Worm (Caenorhabditis elegans) whole organism, L4 larva: ENCODE results near the gene F08G2.4.
"Not testable (repeated sequence)": the region's sequence is repeated elsewhere in the genome, so short reads cannot be mapped to it uniquely, and the experiment has no call there.

ENCODE experiments used
- Y5F2A.4 ChIP-seq: fragments of 200-800 bp; sonication (Bioruptor generic); optimal IDR thresholded peaks from 2 replicates; lab custom pipeline; 2018; ENCODE audit warnings: mild to moderate bottlenecking, missing genetic modification characterization, missing compliant biosample characterization
- aha-1 ChIP-seq: fragments of 150-350 bp; peaks from one replicate; lab custom pipeline; 2014; ENCODE audit warnings: missing biosample characterization, missing genetic modification characterization
- aly-2 ChIP-seq: sonication (generic microtip); optimal IDR thresholded peaks from 2 replicates; lab custom pipeline; 2018; ENCODE audit warnings: missing biosample characterization, missing genetic modification characterization
- ama-1 ChIP-seq: fragments of 150-350 bp; optimal IDR thresholded peaks from 2 replicates; lab custom pipeline; 2014; ENCODE audit warnings: inconsistent platforms, mixed read lengths
- arid-1 ChIP-seq: fragments of 200-800 bp; sonication (Bioruptor generic); conservative IDR thresholded peaks from 2 replicates; pipeline ENCODE4 v1.3.6; 2022; ENCODE audit warnings: missing genetic modification reagents, missing genetic modification characterization, missing compliant biosample characterization
- cey-2 ChIP-seq: sonication (generic microtip); optimal IDR thresholded peaks from 3 replicates; lab custom pipeline; 2017; ENCODE audit warnings: missing genetic modification characterization, mild to moderate bottlenecking, missing compliant biosample characterization, antibody characterized with exemption, borderline replicate concordance; ENCODE audit not compliant: insufficient read depth
- ctbp-1 ChIP-seq: fragments of 200-800 bp; sonication (Bioruptor generic); IDR thresholded peaks from 2 replicates; pipeline ENCODE4 v1.3.6; 2022; ENCODE audit warnings: missing genetic modification reagents, missing genetic modification characterization, missing compliant biosample characterization
- daf-16 ChIP-seq, 3 experiments: sonication (generic microtip); optimal IDR thresholded peaks; 2 replicates each; lab custom pipeline; 2016 to 2017; ENCODE audit warnings: missing genetic modification characterization in 3 of 3, missing genetic modification reagents in 3 of 3, mild to moderate bottlenecking in 2 of 3, missing compliant biosample characterization in 2 of 3, missing biosample characterization in 1 of 3, moderate library complexity in 1 of 3
- daf-19 ChIP-seq: fragments of 200-800 bp; sonication (Bioruptor generic); conservative IDR thresholded peaks from 2 replicates; pipeline ENCODE4 v1.3.6; 2022; ENCODE audit warnings: missing genetic modification characterization, missing compliant biosample characterization
- dmd-6 ChIP-seq: fragments of 200-800 bp; sonication (Bioruptor generic); IDR thresholded peaks from 2 replicates; pipeline ENCODE4 v1.3.6; 2022; ENCODE audit warnings: missing genetic modification reagents, missing genetic modification characterization, missing compliant biosample characterization
- dmd-9 ChIP-seq: fragments of 200-800 bp; sonication (Bioruptor generic); IDR thresholded peaks from 2 replicates; pipeline ENCODE4 v1.3.6; 2022; ENCODE audit warnings: missing genetic modification reagents, missing genetic modification characterization, missing compliant biosample characterization
- duxl-1 ChIP-seq: sonication (generic microtip); optimal IDR thresholded peaks from 2 replicates; lab custom pipeline; 2016; ENCODE audit warnings: mild to moderate bottlenecking, missing genetic modification characterization, moderate library complexity, missing compliant biosample characterization; ENCODE audit not compliant: poor library complexity
- dve-1 ChIP-seq: sonication (generic microtip); optimal IDR thresholded peaks from 2 replicates; lab custom pipeline; 2017; ENCODE audit warnings: antibody characterized with exemption, mild to moderate bottlenecking, missing genetic modification characterization, missing compliant biosample characterization; ENCODE audit not compliant: insufficient read depth
- fkh-10 ChIP-seq: fragments of 150-350 bp; optimal IDR thresholded peaks from 2 replicates; lab custom pipeline; 2014; ENCODE audit warnings: missing biosample characterization, missing genetic modification reagents, missing genetic modification characterization
- hlh-11 ChIP-seq: fragments of 200-800 bp; sonication (Bioruptor generic); optimal IDR thresholded peaks from 2 replicates; lab custom pipeline; 2018; ENCODE audit warnings: mild to moderate bottlenecking, missing genetic modification characterization, missing compliant biosample characterization
- lin-13 ChIP-seq: fragments of 150-350 bp; optimal IDR thresholded peaks from 2 replicates; lab custom pipeline; 2014; ENCODE audit warnings: missing biosample characterization, missing genetic modification reagents, missing genetic modification characterization
- lin-38 ChIP-seq: fragments of 200-800 bp; sonication (Bioruptor generic); IDR thresholded peaks from 2 replicates; pipeline ENCODE4 v1.3.6; 2022; ENCODE audit warnings: missing genetic modification reagents, missing genetic modification characterization, missing compliant biosample characterization
- mdl-1 ChIP-seq, 2 experiments: fragments of 150-350 bp in 1 of 2; sonication (generic microtip) in 1 of 2; optimal IDR thresholded peaks; 2 replicates each; lab custom pipeline; 2014 to 2017; ENCODE audit warnings: missing biosample characterization in 2 of 2, missing genetic modification characterization in 2 of 2
- mes-2 ChIP-seq: sonication (generic microtip); optimal IDR thresholded peaks from 2 replicates; lab custom pipeline; 2016; ENCODE audit warnings: missing genotype, mild to moderate bottlenecking, missing genetic modification characterization, missing compliant biosample characterization; ENCODE audit not compliant: poor library complexity, severe bottlenecking
- mxl-2 ChIP-seq: fragments of 200-800 bp; sonication (Bioruptor generic); conservative IDR thresholded peaks from 2 replicates; pipeline ENCODE4 v1.3.6; 2022; ENCODE audit warnings: missing genetic modification reagents, missing genetic modification characterization, missing compliant biosample characterization
- nhr-102 ChIP-seq: sonication (generic microtip); optimal IDR thresholded peaks from 2 replicates; lab custom pipeline; 2016; ENCODE audit warnings: mild to moderate bottlenecking, missing genetic modification characterization, moderate library complexity, missing compliant biosample characterization
- nhr-28 ChIP-seq: fragments of 150-350 bp; optimal IDR thresholded peaks from 2 replicates; lab custom pipeline; 2014; ENCODE audit warnings: missing biosample characterization, missing genetic modification characterization
- nhr-42 ChIP-seq: fragments of 200-800 bp; sonication (Bioruptor generic); IDR thresholded peaks from 2 replicates; pipeline ENCODE4 v1.3.6; 2022; ENCODE audit warnings: missing genetic modification characterization, missing compliant biosample characterization
- nhr-48 ChIP-seq: sonication (generic microtip); optimal IDR thresholded peaks from 2 replicates; lab custom pipeline; 2016; ENCODE audit warnings: mild to moderate bottlenecking, missing genetic modification characterization, missing compliant biosample characterization
- nhr-6 ChIP-seq: fragments of 150-350 bp; optimal IDR thresholded peaks from 2 replicates; lab custom pipeline; 2014; ENCODE audit warnings: missing biosample characterization, missing genetic modification characterization
- nhr-77 ChIP-seq: fragments of 150-350 bp; optimal IDR thresholded peaks from 2 replicates; lab custom pipeline; 2014; ENCODE audit warnings: missing biosample characterization, missing genetic modification characterization
- pha-4 ChIP-seq, 2 experiments: fragments of 150-350 bp in 1 of 2; fragments of 200-800 bp in 1 of 2; sonication (Bioruptor generic) in 1 of 2; IDR thresholded peaks in 1 of 2; optimal IDR thresholded peaks in 1 of 2; 2 replicates each; pipeline versions ENCODE4 v1.3.6 to Lab custom; 2014 to 2022; ENCODE audit warnings: missing genetic modification characterization in 2 of 2, missing genetic modification reagents in 2 of 2, missing biosample characterization in 1 of 2, missing compliant biosample characterization in 1 of 2
- php-3 ChIP-seq: fragments of 200-800 bp; sonication (Bioruptor generic); IDR thresholded peaks from 2 replicates; pipeline ENCODE4 v1.3.6; 2022; ENCODE audit warnings: missing genetic modification reagents, missing genetic modification characterization, missing compliant biosample characterization
- pqm-1 ChIP-seq: sonication (generic microtip); optimal IDR thresholded peaks from 2 replicates; lab custom pipeline; 2017; ENCODE audit warnings: missing biosample characterization, missing genetic modification characterization
- rbr-2 ChIP-seq: sonication (generic microtip); optimal IDR thresholded peaks from 2 replicates; lab custom pipeline; 2016; ENCODE audit warnings: missing genotype, missing genetic modification characterization, missing compliant biosample characterization
- snpc-1.2 ChIP-seq: fragments of 200-800 bp; sonication (Bioruptor generic); IDR thresholded peaks from 2 replicates; pipeline ENCODE4 v1.3.6; 2022; ENCODE audit warnings: missing genetic modification reagents, missing genetic modification characterization, missing compliant biosample characterization
- spr-1 ChIP-seq: sonication (generic microtip); optimal IDR thresholded peaks from 2 replicates; lab custom pipeline; 2016; ENCODE audit warnings: mild to moderate bottlenecking, missing genetic modification characterization, missing compliant biosample characterization
- unc-130 ChIP-seq: sonication (generic microtip); optimal IDR thresholded peaks from 2 replicates; lab custom pipeline; 2016; ENCODE audit warnings: missing genetic modification reagents, missing genetic modification characterization, missing compliant biosample characterization
- unc-62 ChIP-seq, 3 experiments: fragments of 150-350 bp in 1 of 3; sonication (generic microtip); optimal IDR thresholded peaks in 2 of 3; peaks in 1 of 3; 1 replicate in 1 of 3; 2 replicates in 2 of 3; lab custom pipeline; 2014 to 2017; ENCODE audit warnings: missing biosample characterization in 3 of 3, missing genetic modification characterization in 3 of 3, missing genetic modification reagents in 3 of 3, missing genotype in 1 of 3

The F08G2.4 gene

ce11 chrII:13815513-13815912, 14.9 kb upstream of the F08G2.4 start:
- TF ChIP-seq ctbp-1 (GFP tag; lab: Robert Waterston, UW): no peak
- 0 out of 2 replicates have a peak, but pooled peaks have one; percentile 56 for TF ChIP-seq daf-19 (GFP tag; lab: Robert Waterston, UW)
- peak in 1 of 2 experiments; percentile 87 for TF ChIP-seq unc-62 (GFP tag; optimal IDR thresholded peaks at IDR 0.05 in 1 of 2; lab: Kevin White, UChicago)
- TF ChIP-seq unc-62 (tag; optimal IDR thresholded peaks at IDR 0.05; lab: Kevin White, UChicago): no peak
- peak; percentile 86 for TF ChIP-seq aha-1 (tag; lab: Kevin White, UChicago)
- TF ChIP-seq, all 104 proteins: peak for 3

DNA sequence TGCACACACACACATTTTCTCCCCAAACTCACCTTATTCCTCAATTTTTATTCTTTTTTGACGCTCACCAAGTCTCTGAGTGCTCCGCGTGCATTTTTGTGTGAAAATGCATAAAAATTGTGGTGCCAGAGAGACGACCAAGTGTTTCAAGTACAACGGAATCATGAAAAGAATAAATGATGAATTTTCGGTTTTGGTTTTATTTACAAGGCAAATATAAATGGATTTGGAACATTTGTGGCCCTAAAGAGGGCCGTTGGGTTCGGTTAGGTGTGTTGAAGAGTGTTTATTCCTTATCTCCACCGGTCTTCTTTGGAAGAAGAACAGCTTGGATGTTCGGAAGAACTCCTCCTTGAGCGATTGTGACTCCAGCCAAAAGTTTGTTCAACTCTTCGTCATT, 12.9 kb upstream of the F08G2.4 start:
- peak; percentile 46 for TF ChIP-seq lin-38
- TF ChIP-seq php-3 (GFP tag; lab: Robert Waterston, UW): 0 out of 2 replicates have a peak, but pooled peaks have one; percentile 7
- TF ChIP-seq snpc-1.2 (GFP tag; lab: Robert Waterston, UW): 0 out of 2 replicates have a peak, but pooled peaks have one; percentile 51
- peak; percentile 2 for TF ChIP-seq nhr-102 (tag; lab: Kevin White, UChicago)
- TF ChIP-seq nhr-42 (GFP tag; lab: Robert Waterston, UW): 0 out of 2 replicates have a peak, but pooled peaks have one; percentile 43
- TF ChIP-seq arid-1 (GFP tag; lab: Robert Waterston, UW): 0 out of 2 replicates have a peak, but pooled peaks have one; percentile 41
- TF ChIP-seq, all 104 proteins: peak for 6; not testable (repeated sequence) for 98

DNA sequence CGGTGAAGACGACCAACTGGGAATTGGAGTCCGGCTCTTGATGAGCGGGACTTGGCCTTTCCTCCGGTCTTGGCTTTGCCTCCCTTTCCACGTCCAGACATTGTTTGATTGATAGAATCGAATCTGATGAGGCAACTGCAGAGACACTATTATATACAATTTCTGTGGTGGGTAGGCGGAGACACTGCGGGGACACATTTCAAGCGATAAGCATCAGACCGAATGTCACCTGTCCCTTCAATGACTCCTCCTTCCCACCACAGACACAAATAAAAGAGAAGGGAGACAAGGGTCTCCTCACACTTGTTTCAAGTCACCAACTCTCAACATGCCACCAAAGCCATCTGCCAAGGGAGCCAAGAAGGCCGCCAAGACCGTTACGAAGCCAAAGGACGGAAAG, 12.4 kb upstream of the F08G2.4 start, which contains the start of gene his-16:
Gene his-16 (minus strand): TSS at position 101 of the 400 bp plus-strand sequence.
- not testable (repeated sequence) for TF ChIP-seq cey-2; fkh-10 (GFP tag; lab: Kevin White, UChicago); dmd-9

- not testable (repeated sequence) for TF ChIP-seq daf-16 (GFP tag; optimal IDR thresholded peaks at IDR 0.05; lab: Kevin White, UChicago)
- peak; percentile 32 for TF ChIP-seq daf-16 (tag; optimal IDR thresholded peaks at IDR 0.05; lab: Kevin White, UChicago)
- peak; percentile 72 for TF ChIP-seq nhr-77 (tag; lab: Kevin White, UChicago)
Observed at ce11 chrII:13824570-13824969, 5.8 kb upstream of the F08G2.4 start.

DNA sequence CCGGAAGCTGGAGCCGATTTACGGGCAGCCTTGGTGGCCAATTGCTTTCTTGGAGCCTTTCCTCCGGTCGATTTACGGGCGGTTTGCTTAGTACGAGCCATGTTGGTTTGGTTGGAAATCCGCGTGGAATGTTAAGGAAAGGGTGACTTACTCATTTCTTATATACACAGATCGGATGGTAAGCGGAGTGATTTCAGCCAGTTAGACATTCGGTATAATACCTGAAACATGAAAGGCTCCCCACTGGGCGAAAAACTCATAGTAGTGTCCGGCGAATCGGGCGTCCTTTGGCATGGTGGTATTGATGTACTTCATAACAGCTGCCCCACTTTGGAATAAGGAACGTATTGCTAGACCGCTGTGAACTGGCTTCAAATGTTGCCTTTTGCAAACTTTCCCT, 1.8 kb upstream of the F08G2.4 start, which contains the start of gene his-42:
Gene his-42 (minus strand): TSS at position 101 of the 400 bp plus-strand sequence.
- TF ChIP-seq unc-62 (GFP tag; optimal IDR thresholded peaks at IDR 0.05 in 1 of 2; lab: Kevin White, UChicago): peak in 1 of 2 experiments; percentile 27
- TF ChIP-seq unc-62 (tag; optimal IDR thresholded peaks at IDR 0.05; lab: Kevin White, UChicago): no peak
- no peak for TF ChIP-seq Y5F2A.4
- TF ChIP-seq dmd-9: no peak
- TF ChIP-seq, all 104 proteins: peak for 1

DNA sequence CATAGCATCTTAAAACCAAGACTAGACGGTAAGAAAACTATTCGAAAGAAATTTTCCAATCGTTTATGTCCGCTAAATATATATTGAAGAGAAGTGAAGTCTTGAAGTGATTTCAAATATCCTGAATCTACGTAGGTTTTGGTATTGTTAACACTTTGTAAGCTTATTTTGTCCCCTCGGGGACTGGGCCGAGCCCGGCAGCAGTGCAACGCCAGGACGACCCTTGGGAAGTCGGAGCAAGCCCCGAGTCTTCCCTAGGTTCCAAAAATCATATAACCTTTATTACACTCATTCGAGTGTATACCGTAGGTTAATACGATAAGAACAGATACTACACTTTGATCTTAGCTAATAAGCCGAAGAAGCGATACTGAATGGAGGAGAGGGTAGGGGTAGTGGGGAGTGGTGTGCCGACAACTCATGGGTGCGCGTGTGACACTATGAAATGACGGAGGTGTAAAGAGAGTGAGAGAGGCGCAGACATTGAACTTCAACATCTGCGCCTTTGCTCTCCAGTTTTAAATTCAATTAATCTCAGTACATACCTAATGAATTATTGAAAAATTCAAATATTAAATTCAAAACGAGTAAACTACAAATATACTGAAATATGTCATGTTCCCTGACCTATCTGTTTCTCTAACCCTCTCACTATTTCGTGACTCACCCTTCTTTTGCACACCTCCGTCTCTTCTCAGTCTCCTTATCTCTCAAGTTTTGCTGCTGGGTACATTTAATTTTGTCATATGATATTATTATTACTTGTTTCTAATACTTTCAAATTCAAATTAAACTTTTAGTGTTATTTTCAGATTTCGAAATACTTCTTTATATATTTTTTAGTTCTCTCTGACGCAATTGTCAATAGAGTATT, 1.0 kb upstream of the F08G2.4 start:
- TF ChIP-seq nhr-48: peak; percentile 59
- peak; percentile 61 for TF ChIP-seq lin-13 (GFP tag; lab: Kevin White, UChicago)
- peak; percentile 71 for TF ChIP-seq dmd-6
- TF ChIP-seq ama-1: peak; percentile 83
- peak in 1 of 2 experiments; percentile 43 for TF ChIP-seq mdl-1 (tag; optimal IDR thresholded peaks at IDR 0.05; lab: Kevin White, UChicago)
- peak; percentile 72 for TF ChIP-seq snpc-1.2 (GFP tag; lab: Robert Waterston, UW)
- TF ChIP-seq dve-1 (tag; lab: Kevin White, UChicago): peak; percentile 63
- peak; percentile 11 for TF ChIP-seq aly-2 (tag; lab: Kevin White, UChicago)
- TF ChIP-seq duxl-1: peak; percentile 37
- peak; percentile 57 for TF ChIP-seq unc-130
- peak; percentile 8 for TF ChIP-seq pqm-1
- peak; percentile 91 for TF ChIP-seq nhr-42 (GFP tag; lab: Robert Waterston, UW)
- TF ChIP-seq nhr-77 (tag; lab: Kevin White, UChicago): peak; percentile 90
- TF ChIP-seq nhr-6 (tag; lab: Kevin White, UChicago): peak; percentile 79
- TF ChIP-seq rbr-2 (tag; lab: Kevin White, UChicago): peak; percentile 39
- 0 out of 2 replicates have a peak, but pooled peaks have one; percentile 32 for TF ChIP-seq mxl-2 (GFP tag; lab: Robert Waterston, UW)
- TF ChIP-seq pha-4 (GFP tag; IDR thresholded peaks at IDR 0.05; lab: Robert Waterston, UW): peak; percentile 45; the same call in 1 of the 2 replicates
- not testable (repeated sequence) for TF ChIP-seq pha-4 (tag; optimal IDR thresholded peaks at IDR 0.05; lab: Kevin White, UChicago)
- TF ChIP-seq nhr-28 (tag; lab: Kevin White, UChicago): peak; percentile 80
- TF ChIP-seq daf-16 (GFP tag; optimal IDR thresholded peaks at IDR 0.05; lab: Kevin White, UChicago): peak in 1 of 2 experiments; percentile 41
- TF ChIP-seq daf-16 (tag; optimal IDR thresholded peaks at IDR 0.05; lab: Kevin White, UChicago): peak; percentile 62
- TF ChIP-seq hlh-11 (tag; lab: Kevin White, UChicago): peak; percentile 71
- peak; percentile 55 for TF ChIP-seq spr-1
- peak; percentile 36 for TF ChIP-seq mes-2
- peak; percentile 63 for TF ChIP-seq lin-38
